Fruit fly (Drosophila melanogaster) whole organism, embryonic: Measurements from ENCODE around the gene Pi4KIIalpha.

Experiments
- Adf1 ChIP-seq: fragments of 200-800 bp; sonication (Bioruptor generic); IDR thresholded peaks from 2 replicates; pipeline ENCODE4 v1.3.6; 2022; ENCODE audit warnings: missing biosample characterization, missing genetic modification characterization
- Awh ChIP-seq: fragments of 200-800 bp; sonication (Bioruptor generic); IDR thresholded peaks from 2 replicates; pipeline ENCODE4, ENCODE4 v1.3.6; 2022; ENCODE audit warnings: missing biosample characterization, missing genetic modification characterization
- CG10267 ChIP-seq: fragments of 200-800 bp; sonication (Bioruptor generic); optimal IDR thresholded peaks from 2 replicates; lab custom pipeline; 2018; ENCODE audit warnings: missing biosample characterization, mild to moderate bottlenecking, missing genetic modification characterization, moderate library complexity
- CG10321 ChIP-seq: fragments of 200-800 bp; sonication (Bioruptor generic); IDR thresholded peaks from 2 replicates; pipeline ENCODE4 v1.3.6; 2022; ENCODE audit warnings: missing biosample characterization, missing genetic modification characterization
- CG11398 ChIP-seq: fragments of 200-800 bp; sonication (Bioruptor generic); optimal IDR thresholded peaks from 2 replicates; lab custom pipeline; 2016; ENCODE audit warnings: missing biosample characterization, missing genetic modification characterization
- CG11723 ChIP-seq: fragments of 200-800 bp; sonication (Bioruptor generic); optimal IDR thresholded peaks from 2 replicates; lab custom pipeline; 2017; ENCODE audit warnings: missing biosample characterization, mild to moderate bottlenecking, missing genetic modification characterization
- CG12219 ChIP-seq: fragments of 200-800 bp; sonication (Bioruptor generic); optimal IDR thresholded peaks from 3 replicates; lab custom pipeline; 2018; ENCODE audit warnings: missing biosample characterization, mild to moderate bottlenecking, missing genetic modification characterization
- CG13123 ChIP-seq: fragments of 200-800 bp; sonication (Bioruptor generic); optimal IDR thresholded peaks from 2 replicates; lab custom pipeline; 2016; ENCODE audit warnings: missing biosample characterization, missing genetic modification characterization
- CG15073 ChIP-seq: fragments of 200-800 bp; sonication (Bioruptor generic); optimal IDR thresholded peaks from 2 replicates; lab custom pipeline; 2016; ENCODE audit warnings: missing biosample characterization, missing genetic modification characterization
- CG1529 ChIP-seq: fragments of 200-800 bp; sonication (Bioruptor generic); optimal IDR thresholded peaks from 3 replicates; lab custom pipeline; 2018; ENCODE audit warnings: missing biosample characterization, missing genetic modification characterization
- CG15514 ChIP-seq: fragments of 200-800 bp; sonication (Bioruptor generic); optimal IDR thresholded peaks from 3 replicates; lab custom pipeline; 2017; ENCODE audit warnings: missing biosample characterization, missing genetic modification characterization, mild to moderate bottlenecking, moderate library complexity, missing genetic modification reagents
- CG1647 ChIP-seq: fragments of 200-800 bp; sonication (Bioruptor generic); optimal IDR thresholded peaks from 3 replicates; lab custom pipeline; 2016; ENCODE audit warnings: missing biosample characterization, missing genetic modification characterization
- CG1832 ChIP-seq: fragments of 200-800 bp; sonication (Bioruptor generic); optimal IDR thresholded peaks from 2 replicates; lab custom pipeline; 2017; ENCODE audit warnings: missing biosample characterization, mild to moderate bottlenecking, missing genetic modification characterization, inconsistent platforms
- CG3163 ChIP-seq: fragments of 200-800 bp; sonication (Bioruptor generic); optimal IDR thresholded peaks from 3 replicates; lab custom pipeline; 2016; ENCODE audit warnings: missing biosample characterization, missing genetic modification characterization
- CG3847 ChIP-seq: fragments of 200-800 bp; sonication (Bioruptor generic); IDR thresholded peaks from 2 replicates; pipeline ENCODE4 v1.3.6; 2022; ENCODE audit warnings: missing biosample characterization, missing genetic modification characterization
- CG4360 ChIP-seq: fragments of 200-800 bp; sonication (Bioruptor generic); IDR thresholded peaks from 2 replicates; pipeline ENCODE4 v1.3.6; 2022; ENCODE audit warnings: missing biosample characterization, missing genetic modification characterization
- CG4854 ChIP-seq: fragments of 200-800 bp; sonication (Bioruptor generic); optimal IDR thresholded peaks from 2 replicates; lab custom pipeline; 2016; ENCODE audit warnings: missing biosample characterization, missing genetic modification characterization, inconsistent platforms
- CG7556 ChIP-seq: fragments of 200-800 bp; sonication (Bioruptor generic); optimal IDR thresholded peaks from 2 replicates; lab custom pipeline; 2017; ENCODE audit warnings: missing biosample characterization, mild to moderate bottlenecking, missing genetic modification characterization
- CG7839 ChIP-seq: fragments of 200-800 bp; sonication (Bioruptor generic); optimal IDR thresholded peaks from 3 replicates; lab custom pipeline; 2018; ENCODE audit warnings: missing biosample characterization, mild to moderate bottlenecking, missing genetic modification characterization, moderate library complexity
- Chrac-16 ChIP-seq: fragments of 200-800 bp; sonication (Bioruptor generic); optimal IDR thresholded peaks from 3 replicates; lab custom pipeline; 2016; ENCODE audit warnings: missing biosample characterization, missing genetic modification characterization
- D ChIP-seq, 2 experiments: fragments of 200-800 bp in 1 of 2; fragments of >200 bp in 1 of 2; sonication (Bioruptor generic) in 1 of 2; optimal IDR thresholded peaks; 2 replicates in 1 of 2; 3 replicates in 1 of 2; lab custom pipeline; 2017; ENCODE audit warnings: mild to moderate bottlenecking in 1 of 2, missing biosample characterization in 1 of 2, missing genetic modification characterization in 1 of 2, missing genetic modification reagents in 1 of 2
- Dref ChIP-seq: fragments of 200-800 bp; sonication (Bioruptor generic); IDR thresholded peaks from 2 replicates; pipeline ENCODE4 v1.3.6; 2022; ENCODE audit warnings: missing biosample characterization, missing genetic modification characterization
- Gsc ChIP-seq: fragments of 200-800 bp; sonication (Bioruptor generic); IDR thresholded peaks from 2 replicates; pipeline ENCODE4 v1.3.6; 2022; ENCODE audit warnings: missing biosample characterization, missing genetic modification characterization
- Hand ChIP-seq: fragments of 200-800 bp; sonication (Bioruptor generic); optimal IDR thresholded peaks from 2 replicates; lab custom pipeline; 2017; ENCODE audit warnings: mild to moderate bottlenecking, missing biosample characterization, missing genetic modification reagents, missing genetic modification characterization
- Sry-δ ChIP-seq: fragments of 200-800 bp; sonication (Bioruptor generic); optimal IDR thresholded peaks from 2 replicates; lab custom pipeline; 2016; ENCODE audit warnings: missing biosample characterization, missing genetic modification characterization
- Stat92E ChIP-seq, 3 experiments: fragments of >200 bp in 2 of 3; fragments of 200-800 bp in 1 of 3; sonication (Bioruptor generic) in 1 of 3; optimal IDR thresholded peaks; 2 replicates each; lab custom pipeline; 2017 to 2019; ENCODE audit warnings: missing biosample characterization in 3 of 3, missing genetic modification characterization in 3 of 3, mild to moderate bottlenecking in 1 of 3, moderate library complexity in 1 of 3
- Xrp1 ChIP-seq: fragments of 200-800 bp; sonication (Bioruptor generic); IDR thresholded peaks from 2 replicates; pipeline ENCODE4 v1.3.6; 2022; ENCODE audit warnings: missing biosample characterization, missing genetic modification characterization
- aop ChIP-seq: fragments of 200-800 bp; sonication (Bioruptor generic); IDR thresholded peaks from 2 replicates; pipeline ENCODE4 v1.3.6; 2022; ENCODE audit warnings: missing biosample characterization, missing genetic modification characterization
- ara ChIP-seq: fragments of 200-800 bp; sonication (Bioruptor generic); IDR thresholded peaks from 2 replicates; pipeline ENCODE4 v1.3.6; 2022; ENCODE audit warnings: missing biosample characterization, missing genetic modification characterization
- cad ChIP-seq: fragments of >200 bp; optimal IDR thresholded peaks from 2 replicates; lab custom pipeline; 2017; ENCODE audit warnings: missing biosample characterization, missing genetic modification characterization
- ci ChIP-seq: fragments of 200-800 bp; sonication (Bioruptor generic); IDR thresholded peaks from 3 replicates; pipeline ENCODE4 v1.3.6; 2022; ENCODE audit warnings: missing biosample characterization, missing genetic modification characterization
- ems ChIP-seq: fragments of 200-800 bp; sonication (Bioruptor generic); optimal IDR thresholded peaks from 3 replicates; lab custom pipeline; 2016; ENCODE audit warnings: missing biosample characterization, missing genetic modification characterization
- grn ChIP-seq: fragments of 200-800 bp; sonication (Bioruptor generic); optimal IDR thresholded peaks from 3 replicates; lab custom pipeline; 2017; ENCODE audit warnings: missing biosample characterization, missing genetic modification characterization
- gsb ChIP-seq: fragments of 200-800 bp; sonication (Bioruptor generic); IDR thresholded peaks from 2 replicates; pipeline ENCODE4 v1.3.6; 2022; ENCODE audit warnings: missing biosample characterization, missing genetic modification characterization
- hkb ChIP-seq, 2 experiments: fragments of 200-800 bp in 1 of 2; fragments of >200 bp in 1 of 2; sonication (Bioruptor generic) in 1 of 2; IDR thresholded peaks in 1 of 2; optimal IDR thresholded peaks in 1 of 2; 2 replicates each; pipeline versions ENCODE4 v1.3.6 to Lab custom; 2017 to 2022; ENCODE audit warnings: missing biosample characterization in 1 of 2, missing genetic modification characterization in 1 of 2
- jumu ChIP-seq: fragments of 200-800 bp; sonication (Bioruptor generic); optimal IDR thresholded peaks from 3 replicates; lab custom pipeline; 2016; ENCODE audit warnings: missing biosample characterization, missing genetic modification characterization
- sc ChIP-seq, 3 experiments: fragments of >200 bp in 2 of 3; fragments of 200-800 bp in 1 of 3; sonication (Bioruptor generic) in 1 of 3; optimal IDR thresholded peaks; 2 replicates in 2 of 3; 3 replicates in 1 of 3; lab custom pipeline; 2017; ENCODE audit warnings: mild to moderate bottlenecking in 1 of 3, missing biosample characterization in 1 of 3, missing genetic modification characterization in 1 of 3, missing genetic modification reagents in 1 of 3
- sima ChIP-seq: fragments of 200-800 bp; sonication (Bioruptor generic); optimal IDR thresholded peaks from 2 replicates; lab custom pipeline; 2016; ENCODE audit warnings: missing biosample characterization, missing genetic modification characterization
- trh ChIP-seq: fragments of 200-800 bp; sonication (Bioruptor generic); optimal IDR thresholded peaks from 2 replicates; lab custom pipeline; 2016; ENCODE audit warnings: missing biosample characterization, missing genetic modification characterization
- tx ChIP-seq: fragments of 200-800 bp; sonication (Bioruptor generic); optimal IDR thresholded peaks from 2 replicates; lab custom pipeline; 2016; ENCODE audit warnings: missing biosample characterization, missing genetic modification characterization

Gene Pi4KIIalpha

DNA sequence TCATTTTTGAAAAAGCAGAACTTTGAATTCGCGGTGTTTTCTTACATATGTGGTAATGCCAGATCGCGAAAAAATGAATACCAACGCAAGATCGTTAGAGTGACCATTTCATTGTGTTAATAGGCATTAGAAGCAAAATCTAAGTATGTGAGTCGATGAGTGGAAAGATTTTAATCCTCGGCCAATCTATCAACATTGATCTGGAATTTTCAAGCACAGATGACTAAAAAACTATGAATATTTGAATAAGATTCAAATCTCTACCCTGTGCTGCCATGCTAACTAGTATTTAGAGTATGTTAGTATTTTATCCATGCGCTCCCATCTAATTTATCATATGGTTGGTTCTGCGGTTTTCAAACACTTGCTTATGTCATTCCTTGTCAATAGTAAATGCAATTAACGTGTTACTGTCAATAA, 46.9 kb downstream of the Pi4KIIalpha start (continued):
- TF ChIP-seq CG3847 (peak; percentile 53), Adf1 (GFP tag; lab: Robert Waterston, UW) (no peak), aop (GFP tag; lab: Robert Waterston, UW) (no peak), Dref (no peak), CG4360 (GFP tag; lab: Robert Waterston, UW) (no peak), CG10267 (tag; lab: Kevin White, UChicago) (peak; percentile 48), ci (GFP tag; lab: Robert Waterston, UW) (no peak), jumu (GFP tag; lab: Kevin White, UChicago) (no peak), grn (GFP tag; lab: Kevin White, UChicago) (peak; percentile 34), Hand (GFP tag; lab: Kevin White, UChicago) (no peak), ems (GFP tag; lab: Kevin White, UChicago) (peak; percentile 12), sima (GFP tag; lab: Kevin White, UChicago) (no peak), CG11398 (GFP tag; lab: Kevin White, UChicago) (no peak), CG13123 (no peak), CG11723 (GFP tag; lab: Kevin White, UChicago) (no peak), Awh (GFP tag; lab: Robert Waterston, UW) (no peak), gsb (GFP tag; lab: Robert Waterston, UW) (no peak), D (optimal IDR thresholded peaks at IDR 0.05; lab: Kevin White, UChicago) (no peak), D (GFP tag; optimal IDR thresholded peaks at IDR 0.05; lab: Kevin White, UChicago) (no peak), CG10321 (GFP tag; lab: Robert Waterston, UW) (no peak), CG1832 (GFP tag; lab: Kevin White, UChicago) (no peak), sc (optimal IDR thresholded peaks at IDR 0.05; lab: Kevin White, UChicago) (no peak), sc (GFP tag; optimal IDR thresholded peaks at IDR 0.05; lab: Kevin White, UChicago) (no peak), trh (GFP tag; lab: Kevin White, UChicago) (no peak), ara (GFP tag; lab: Robert Waterston, UW) (no peak), CG15073 (no peak), Sry-δ (peak; percentile 34), CG1529 (GFP tag; lab: Kevin White, UChicago) (no peak), CG4854 (GFP tag; lab: Kevin White, UChicago) (no peak), Xrp1 (GFP tag; lab: Robert Waterston, UW) (no peak)

DNA sequence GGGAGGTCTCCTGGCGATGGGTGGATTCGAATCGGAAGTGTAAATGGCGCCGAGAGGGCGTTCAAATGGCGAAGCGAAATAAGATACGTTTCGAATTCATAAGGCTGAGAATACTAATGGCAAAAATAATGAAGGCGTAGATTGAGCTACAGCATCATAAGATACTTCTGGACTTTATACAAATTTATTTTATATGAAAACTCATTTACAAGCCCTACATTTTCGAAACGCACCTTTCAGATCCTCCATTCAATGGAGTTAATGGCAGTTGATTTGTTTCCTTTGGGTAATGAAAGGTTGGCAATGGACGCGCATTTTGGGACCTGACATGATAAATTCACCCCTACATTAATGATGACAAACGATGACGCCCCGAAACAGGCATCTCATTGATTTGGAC, 48.7 kb downstream of the Pi4KIIalpha start:
- no peak for TF ChIP-seq Gsc
- no peak for TF ChIP-seq CG4854 (GFP tag; lab: Kevin White, UChicago)
- TF ChIP-seq Stat92E (GFP tag; optimal IDR thresholded peaks at IDR 0.05; lab: Kevin White, UChicago): no peak
- no peak for TF ChIP-seq CG7556 (GFP tag; lab: Kevin White, UChicago)
- no peak for TF ChIP-seq tx
- no peak for TF ChIP-seq CG3163 (GFP tag; lab: Kevin White, UChicago)
- TF ChIP-seq cad: no peak
- TF ChIP-seq Chrac-16 (GFP tag; lab: Kevin White, UChicago): no peak
- TF ChIP-seq CG1647 (GFP tag; lab: Kevin White, UChicago): no peak
- no peak for TF ChIP-seq CG7839 (tag; lab: Kevin White, UChicago)
- no peak for TF ChIP-seq CG12219 (GFP tag; lab: Kevin White, UChicago)
- TF ChIP-seq CG15514 (GFP tag; lab: Kevin White, UChicago): no peak
- no peak for TF ChIP-seq hkb (optimal IDR thresholded peaks at IDR 0.05; lab: Kevin White, UChicago)
- TF ChIP-seq hkb (GFP tag; IDR thresholded peaks at IDR 0.05; lab: Robert Waterston, UW): no peak
